Worm (Caenorhabditis elegans) whole organism, mixed stage, embryonic: ENCODE results near the gene nhr-31.

ENCODE experiments used
- blmp-1 ChIP-seq: fragments of 150-350 bp; optimal IDR thresholded peaks from 2 replicates; lab custom pipeline; 2014; ENCODE audit warnings: missing biosample characterization, missing genetic modification characterization
- ceh-39 ChIP-seq: fragments of 150-350 bp; optimal IDR thresholded peaks from 2 replicates; lab custom pipeline; 2014; ENCODE audit warnings: missing biosample characterization, missing genetic modification characterization
- cnd-1 ChIP-seq: fragments of 200-800 bp; sonication (Bioruptor generic); optimal IDR thresholded peaks from 2 replicates; lab custom pipeline; 2018; ENCODE audit warnings: mild to moderate bottlenecking, missing genetic modification characterization, missing compliant biosample characterization
- elt-1 ChIP-seq: sonication (generic microtip); optimal IDR thresholded peaks from 2 replicates; lab custom pipeline; 2017; ENCODE audit warnings: missing genetic modification characterization, mild to moderate bottlenecking, missing compliant biosample characterization, antibody characterized with exemption, moderate library complexity, borderline replicate concordance; ENCODE audit not compliant: insufficient read depth
- hlh-1 ChIP-seq: fragments of 150-350 bp; optimal IDR thresholded peaks from 2 replicates; lab custom pipeline; 2014; ENCODE audit warnings: missing biosample characterization, missing genetic modification reagents, missing genetic modification characterization
- mep-1 ChIP-seq: fragments of 150-350 bp; optimal IDR thresholded peaks from 2 replicates; lab custom pipeline; 2017; ENCODE audit warnings: missing biosample characterization, missing genetic modification reagents, missing genetic modification characterization, inconsistent platforms
- nhr-12 ChIP-seq: fragments of 150-350 bp; optimal IDR thresholded peaks from 2 replicates; lab custom pipeline; 2014; ENCODE audit warnings: missing biosample characterization, missing genetic modification characterization
- sem-2 ChIP-seq: fragments of 200-800 bp; sonication (Bioruptor generic); optimal IDR thresholded peaks from 2 replicates; lab custom pipeline; 2018; ENCODE audit warnings: mild to moderate bottlenecking, missing genetic modification characterization, missing compliant biosample characterization
- snpc-4 ChIP-seq: fragments of 150-350 bp; optimal IDR thresholded peaks from 2 replicates; lab custom pipeline; 2014; ENCODE audit warnings: missing biosample characterization, missing genetic modification characterization
- sptf-1 ChIP-seq: sonication (generic microtip); optimal IDR thresholded peaks from 2 replicates; lab custom pipeline; 2017; ENCODE audit warnings: mild to moderate bottlenecking, missing genetic modification characterization, moderate library complexity, missing compliant biosample characterization
- unc-39 ChIP-seq: fragments of 150-350 bp; optimal IDR thresholded peaks from 2 replicates; lab custom pipeline; 2014; ENCODE audit warnings: missing biosample characterization, missing genetic modification characterization
- unc-62 ChIP-seq: fragments of 150-350 bp; optimal IDR thresholded peaks from 2 replicates; lab custom pipeline; 2014; ENCODE audit warnings: missing biosample characterization, missing genetic modification reagents, missing genetic modification characterization
- ztf-11 ChIP-seq: fragments of 150-350 bp; optimal IDR thresholded peaks from 2 replicates; lab custom pipeline; 2014; ENCODE audit warnings: missing biosample characterization, missing genetic modification characterization

DNA sequence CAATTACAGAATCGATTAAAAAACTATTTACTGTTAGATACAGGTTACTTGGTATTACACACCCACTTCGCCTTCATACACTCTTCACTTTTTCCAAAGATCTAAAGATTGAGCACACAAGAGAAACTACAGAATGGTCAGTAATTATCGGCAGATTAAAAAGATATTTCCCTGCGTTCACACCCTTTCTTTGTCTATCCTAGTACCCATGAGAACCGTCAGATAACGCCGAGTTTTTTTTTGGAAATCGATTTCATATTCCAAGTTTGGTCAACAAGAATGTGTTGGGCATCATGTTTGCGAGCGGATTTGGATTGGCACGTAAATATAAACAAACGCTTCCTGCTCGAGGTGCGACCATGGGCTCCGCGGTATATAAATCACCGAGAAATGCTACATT, 15.5 kb downstream of the nhr-31 start, which contains the start of gene C26B2.8:
- no peak for TF ChIP-seq cnd-1 (tag; lab: Kevin White, UChicago)
- TF ChIP-seq nhr-12 (tag; lab: Kevin White, UChicago) = no peak
- no peak for TF ChIP-seq snpc-4 (tag; lab: Kevin White, UChicago)
- TF ChIP-seq hlh-1 (tag; lab: Kevin White, UChicago) = no peak
- no peak for TF ChIP-seq sptf-1 (tag; lab: Kevin White, UChicago)
- no peak for TF ChIP-seq ceh-39 (tag; lab: Kevin White, UChicago)
- TF ChIP-seq ztf-11 (tag; lab: Kevin White, UChicago) = no peak
- TF ChIP-seq sem-2 (GFP tag; lab: Kevin White, UChicago) = no peak
- no peak for TF ChIP-seq mep-1 (tag; lab: Kevin White, UChicago)
- no peak for TF ChIP-seq blmp-1 (tag; lab: Kevin White, UChicago)
- TF ChIP-seq unc-62 = no peak
- TF ChIP-seq elt-1 (tag; lab: Kevin White, UChicago) = no peak
- TF ChIP-seq unc-39 (tag; lab: Kevin White, UChicago) = no peak
